Fruit fly (Drosophila melanogaster): Measurements from ENCODE around the gene CG42393.

DNA sequence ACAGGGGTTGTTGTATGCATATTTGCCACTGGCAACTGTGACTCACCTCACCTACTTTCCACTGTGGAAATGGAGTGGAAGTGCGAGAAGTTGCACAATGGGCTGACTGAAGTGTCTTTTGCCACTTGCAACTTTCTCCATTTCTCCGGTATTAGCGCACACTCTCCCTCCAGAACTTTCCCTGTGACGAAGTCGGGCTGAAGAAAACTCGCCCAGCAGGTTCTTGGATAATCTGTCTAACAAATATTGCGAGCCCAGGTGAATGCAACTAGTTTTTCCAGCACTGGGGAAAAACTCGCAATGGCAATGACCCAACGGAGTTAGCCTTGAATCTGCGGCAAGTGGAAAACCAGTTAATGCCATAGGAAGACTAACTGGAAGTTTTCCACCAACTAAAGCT is 34.1 kb downstream of the CG42393 start:
- TF ChIP-seq CG8478 (optimal IDR thresholded peaks at IDR 0.05) (no peak), CTCF (optimal IDR thresholded peaks at IDR 0.05) (no peak)
